Worm (Caenorhabditis elegans) whole organism, early embryonic: ENCODE measurements around the gene srh-39.

Experiments
- aly-1 ChIP-seq: sonication (generic microtip); optimal IDR thresholded peaks from 2 replicates; lab custom pipeline; 2016; ENCODE audit warnings: missing genetic modification characterization, missing compliant biosample characterization
- ama-1 ChIP-seq: fragments of 150-350 bp; optimal IDR thresholded peaks from 2 replicates; lab custom pipeline; 2014
- flt-1 ChIP-seq: fragments of 200-800 bp; sonication (Bioruptor generic); IDR thresholded peaks from 2 replicates; pipeline ENCODE4 v1.3.6; 2022; ENCODE audit warnings: missing genetic modification characterization, missing compliant biosample characterization
- tbx-11 ChIP-seq: fragments of 200-800 bp; sonication (Bioruptor generic); IDR thresholded peaks from 2 replicates; pipeline ENCODE4 v1.3.6; 2022; ENCODE audit warnings: missing genetic modification characterization, missing compliant biosample characterization
- tra-4 ChIP-seq: sonication (generic microtip); optimal IDR thresholded peaks from 2 replicates; lab custom pipeline; 2017; ENCODE audit warnings: missing genetic modification characterization, missing compliant biosample characterization

DNA sequence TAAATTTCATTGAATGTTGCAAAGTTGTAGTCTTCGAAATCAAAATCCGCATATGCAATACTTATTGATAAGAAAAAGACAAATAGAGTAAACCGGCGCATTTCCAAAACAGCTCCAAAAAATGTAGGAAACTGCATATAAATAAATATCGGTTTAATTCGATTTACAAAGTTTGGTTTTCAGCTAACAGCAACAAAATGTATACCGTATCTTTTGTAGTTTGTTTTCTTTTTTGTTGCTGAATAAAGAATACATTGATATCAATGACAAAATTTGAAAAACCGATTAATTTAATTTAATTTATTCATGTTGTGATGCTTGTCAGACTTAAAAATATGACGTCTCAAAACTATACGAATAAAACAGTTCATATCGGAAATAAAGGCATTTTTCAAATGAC lies 3.9 kb downstream of the srh-39 start, which contains the start of gene B0228.8:
- TF ChIP-seq tra-4 (tag; lab: Kevin White, UChicago) (no peak), tbx-11 (no peak), flt-1 (no peak), ama-1 (lab: Kevin White, UChicago) (no peak), aly-1 (tag; lab: Kevin White, UChicago) (no peak)
